Worm (Caenorhabditis elegans) whole organism, mixed stage, embryonic: ENCODE measurements around the gene ift-139.

Source experiments
- M03D4.4 ChIP-seq: sonication (generic microtip); optimal IDR thresholded peaks from 2 replicates; lab custom pipeline; 2017; ENCODE audit warnings: mild to moderate bottlenecking, missing genetic modification characterization, missing compliant biosample characterization
- bed-3 ChIP-seq: fragments of 200-800 bp; sonication (Bioruptor generic); optimal IDR thresholded peaks from 3 replicates; lab custom pipeline; 2018; ENCODE audit warnings: mild to moderate bottlenecking, missing genetic modification characterization, moderate library complexity, missing compliant biosample characterization
- blmp-1 ChIP-seq: fragments of 150-350 bp; optimal IDR thresholded peaks from 2 replicates; lab custom pipeline; 2014; ENCODE audit warnings: missing biosample characterization, missing genetic modification characterization
- ceh-39 ChIP-seq: fragments of 150-350 bp; optimal IDR thresholded peaks from 2 replicates; lab custom pipeline; 2014; ENCODE audit warnings: missing biosample characterization, missing genetic modification characterization
- ceh-43 ChIP-seq: fragments of 200-800 bp; sonication (Bioruptor generic); optimal IDR thresholded peaks from 2 replicates; lab custom pipeline; 2018; ENCODE audit warnings: mild to moderate bottlenecking, missing genetic modification characterization, moderate library complexity, missing compliant biosample characterization
- ceh-83 ChIP-seq: fragments of 200-800 bp; sonication (Bioruptor generic); optimal IDR thresholded peaks from 2 replicates; lab custom pipeline; 2018; ENCODE audit warnings: mild to moderate bottlenecking, missing genetic modification characterization, missing compliant biosample characterization
- ces-1 ChIP-seq: fragments of 150-350 bp; optimal IDR thresholded peaks from 2 replicates; lab custom pipeline; 2014; ENCODE audit warnings: missing biosample characterization, missing genetic modification reagents, missing genetic modification characterization
- cnd-1 ChIP-seq: fragments of 200-800 bp; sonication (Bioruptor generic); optimal IDR thresholded peaks from 2 replicates; lab custom pipeline; 2018; ENCODE audit warnings: mild to moderate bottlenecking, missing genetic modification characterization, missing compliant biosample characterization
- drap-1 ChIP-seq: fragments of 200-800 bp; sonication (Bioruptor generic); optimal IDR thresholded peaks from 3 replicates; lab custom pipeline; 2018; ENCODE audit warnings: mild to moderate bottlenecking, missing genetic modification characterization, missing compliant biosample characterization
- elt-1 ChIP-seq: sonication (generic microtip); optimal IDR thresholded peaks from 2 replicates; lab custom pipeline; 2017; ENCODE audit warnings: missing genetic modification characterization, mild to moderate bottlenecking, missing compliant biosample characterization, antibody characterized with exemption, moderate library complexity, borderline replicate concordance; ENCODE audit not compliant: insufficient read depth
- elt-3 ChIP-seq: fragments of 150-350 bp; optimal IDR thresholded peaks from 2 replicates; lab custom pipeline; 2014; ENCODE audit warnings: missing biosample characterization, missing genetic modification characterization
- flh-1 ChIP-seq: fragments of 200-800 bp; sonication (Bioruptor generic); optimal IDR thresholded peaks from 2 replicates; lab custom pipeline; 2018; ENCODE audit warnings: mild to moderate bottlenecking, missing genetic modification characterization, moderate library complexity, missing compliant biosample characterization
- ham-2 ChIP-seq: fragments of 200-800 bp; sonication (Bioruptor generic); optimal IDR thresholded peaks from 2 replicates; lab custom pipeline; 2018; ENCODE audit warnings: mild to moderate bottlenecking, missing genetic modification characterization, missing compliant biosample characterization
- hlh-1 ChIP-seq: fragments of 150-350 bp; optimal IDR thresholded peaks from 2 replicates; lab custom pipeline; 2014; ENCODE audit warnings: missing biosample characterization, missing genetic modification reagents, missing genetic modification characterization
- lin-32 ChIP-seq: fragments of 200-800 bp; sonication (Bioruptor generic); optimal IDR thresholded peaks from 2 replicates; lab custom pipeline; 2018; ENCODE audit warnings: mild to moderate bottlenecking, missing genetic modification characterization, missing compliant biosample characterization
- lsy-2 ChIP-seq: fragments of 150-350 bp; optimal IDR thresholded peaks from 2 replicates; lab custom pipeline; 2014; ENCODE audit warnings: missing biosample characterization, missing genetic modification characterization
- mab-5 ChIP-seq: fragments of 150-350 bp; optimal IDR thresholded peaks from 2 replicates; lab custom pipeline; 2014; ENCODE audit warnings: missing biosample characterization, missing genetic modification characterization
- mep-1 ChIP-seq: fragments of 150-350 bp; optimal IDR thresholded peaks from 2 replicates; lab custom pipeline; 2017; ENCODE audit warnings: missing biosample characterization, missing genetic modification reagents, missing genetic modification characterization, inconsistent platforms
- mls-2 ChIP-seq: sonication (generic microtip); optimal IDR thresholded peaks from 2 replicates; lab custom pipeline; 2016; ENCODE audit warnings: mild to moderate bottlenecking, missing genetic modification characterization, moderate library complexity, missing compliant biosample characterization
- nhr-237 ChIP-seq: fragments of 150-350 bp; optimal IDR thresholded peaks from 2 replicates; lab custom pipeline; 2014; ENCODE audit warnings: missing biosample characterization, missing genetic modification characterization
- pha-4 ChIP-seq: fragments of 150-350 bp; optimal IDR thresholded peaks from 2 replicates; lab custom pipeline; 2018; ENCODE audit warnings: missing biosample characterization, missing genetic modification reagents, missing genetic modification characterization
- sem-2 ChIP-seq: fragments of 200-800 bp; sonication (Bioruptor generic); optimal IDR thresholded peaks from 2 replicates; lab custom pipeline; 2018; ENCODE audit warnings: mild to moderate bottlenecking, missing genetic modification characterization, missing compliant biosample characterization
- snpc-4 ChIP-seq: fragments of 150-350 bp; optimal IDR thresholded peaks from 2 replicates; lab custom pipeline; 2014; ENCODE audit warnings: missing biosample characterization, missing genetic modification characterization
- sptf-1 ChIP-seq: sonication (generic microtip); optimal IDR thresholded peaks from 2 replicates; lab custom pipeline; 2017; ENCODE audit warnings: mild to moderate bottlenecking, missing genetic modification characterization, moderate library complexity, missing compliant biosample characterization
- tbx-8 ChIP-seq: fragments of 200-800 bp; sonication (Bioruptor generic); optimal IDR thresholded peaks from 2 replicates; lab custom pipeline; 2018; ENCODE audit warnings: mild to moderate bottlenecking, missing genetic modification characterization, moderate library complexity, missing compliant biosample characterization
- unc-120 ChIP-seq: sonication (generic microtip); optimal IDR thresholded peaks from 2 replicates; lab custom pipeline; 2017; ENCODE audit warnings: missing genetic modification characterization, missing compliant biosample characterization; ENCODE audit not compliant: poor library complexity, severe bottlenecking
- unc-39 ChIP-seq: fragments of 150-350 bp; optimal IDR thresholded peaks from 2 replicates; lab custom pipeline; 2014; ENCODE audit warnings: missing biosample characterization, missing genetic modification characterization
- unc-62 ChIP-seq: fragments of 150-350 bp; optimal IDR thresholded peaks from 2 replicates; lab custom pipeline; 2014; ENCODE audit warnings: missing biosample characterization, missing genetic modification reagents, missing genetic modification characterization
- zip-8 ChIP-seq: fragments of 150-350 bp; optimal IDR thresholded peaks from 2 replicates; lab custom pipeline; 2014; ENCODE audit warnings: missing biosample characterization, missing genetic modification characterization
- ztf-11 ChIP-seq: fragments of 150-350 bp; optimal IDR thresholded peaks from 2 replicates; lab custom pipeline; 2014; ENCODE audit warnings: missing biosample characterization, missing genetic modification characterization

Gene ift-139

ce11 chrIII:6011310-6011709, 28.0 kb downstream of the ift-139 start:
- no peak for TF ChIP-seq mls-2 (tag; lab: Kevin White, UChicago)

ce11 chrIII:6008989-6009610, 30.2 kb downstream of the ift-139 start, which contains the start of the genes gcna-1 and eftu-2:
Gene gcna-1 (minus strand): TSS chrIII:6009084.
Gene eftu-2 (plus strand): TSS chrIII:6009560.
- TF ChIP-seq cnd-1 (tag; lab: Kevin White, UChicago) (no peak), lsy-2 (peak; percentile 92), blmp-1 (no peak), sptf-1 (tag; lab: Kevin White, UChicago) (no peak), nhr-237 (tag; lab: Kevin White, UChicago) (no peak), unc-62 (no peak)

- TF ChIP-seq sem-2 (GFP tag; lab: Kevin White, UChicago): no peak
Observed at ce11 chrIII:6006453-6006852, 32.8 kb downstream of the ift-139 start.

- TF ChIP-seq lin-32 (GFP tag; lab: Kevin White, UChicago) (no peak), M03D4.4 (tag; lab: Kevin White, UChicago) (no peak), mep-1 (no peak), elt-1 (tag; lab: Kevin White, UChicago) (no peak), ztf-11 (tag; lab: Kevin White, UChicago) (no peak), cnd-1 (tag; lab: Kevin White, UChicago) (no peak), ham-2 (GFP tag; lab: Kevin White, UChicago) (no peak), sptf-1 (tag; lab: Kevin White, UChicago) (no peak), hlh-1 (tag; lab: Kevin White, UChicago) (no peak), ceh-43 (no peak), elt-3 (tag; lab: Kevin White, UChicago) (no peak), ceh-39 (tag; lab: Kevin White, UChicago) (no peak), unc-39 (tag; lab: Kevin White, UChicago) (no peak), drap-1 (GFP tag; lab: Kevin White, UChicago) (no peak), sem-2 (GFP tag; lab: Kevin White, UChicago) (no peak), flh-1 (no peak), pha-4 (tag; lab: Kevin White, UChicago) (no peak)
Observed at ce11 chrIII:6002024-6002423, 37.2 kb downstream of the ift-139 start.

- no peak for TF ChIP-seq unc-120 (tag; lab: Kevin White, UChicago)
- TF ChIP-seq ces-1: peak; percentile 24
- no peak for TF ChIP-seq sem-2 (GFP tag; lab: Kevin White, UChicago)
Observed at ce11 chrIII:5999629-6000028, 39.6 kb downstream of the ift-139 start.

ce11 chrIII:5998640-5999039, 40.6 kb downstream of the ift-139 start:
- TF ChIP-seq pha-4 (tag; lab: Kevin White, UChicago) (no peak), ceh-39 (tag; lab: Kevin White, UChicago) (no peak), sem-2 (GFP tag; lab: Kevin White, UChicago) (no peak), hlh-1 (tag; lab: Kevin White, UChicago) (no peak), tbx-8 (GFP tag; lab: Kevin White, UChicago) (no peak), unc-120 (tag; lab: Kevin White, UChicago) (no peak), nhr-237 (tag; lab: Kevin White, UChicago) (no peak), ces-1 (no peak), blmp-1 (no peak), cnd-1 (tag; lab: Kevin White, UChicago) (no peak), mep-1 (no peak), mab-5 (no peak), ham-2 (GFP tag; lab: Kevin White, UChicago) (no peak), unc-39 (tag; lab: Kevin White, UChicago) (no peak), zip-8 (no peak), elt-3 (tag; lab: Kevin White, UChicago) (no peak), bed-3 (GFP tag; lab: Kevin White, UChicago) (no peak), ceh-83 (GFP tag; lab: Kevin White, UChicago) (no peak), snpc-4 (tag; lab: Kevin White, UChicago) (no peak)
